Fruit fly (Drosophila melanogaster) whole organism, embryonic: ENCODE results near the gene CG12289.

Experiments used
- Aef1 ChIP-seq: fragments of 200-800 bp; sonication (Bioruptor generic); IDR thresholded peaks from 3 replicates; pipeline ENCODE4 v1.3.6; 2022; ENCODE audit warnings: missing biosample characterization, missing genetic modification characterization
- CG10565 ChIP-seq: fragments of 200-800 bp; sonication (Bioruptor generic); optimal IDR thresholded peaks from 3 replicates; lab custom pipeline; 2016; ENCODE audit warnings: missing biosample characterization, mild to moderate bottlenecking, missing genetic modification characterization
- CG11398 ChIP-seq: fragments of 200-800 bp; sonication (Bioruptor generic); optimal IDR thresholded peaks from 2 replicates; lab custom pipeline; 2016; ENCODE audit warnings: missing biosample characterization, missing genetic modification characterization
- CG13424 ChIP-seq: fragments of 200-800 bp; sonication (Bioruptor generic); optimal IDR thresholded peaks from 2 replicates; lab custom pipeline; 2019; ENCODE audit warnings: missing biosample characterization, mild to moderate bottlenecking, missing genetic modification characterization, moderate library complexity
- CG17568 ChIP-seq: fragments of 200-800 bp; sonication (Bioruptor generic); optimal IDR thresholded peaks from 2 replicates; lab custom pipeline; 2018; ENCODE audit warnings: missing biosample characterization, mild to moderate bottlenecking, missing genetic modification characterization, moderate library complexity
- CG18011 ChIP-seq: fragments of 200-800 bp; sonication (Bioruptor generic); optimal IDR thresholded peaks from 2 replicates; lab custom pipeline; 2017; ENCODE audit warnings: missing biosample characterization, missing genetic modification characterization, mild to moderate bottlenecking, moderate library complexity, missing genotype
- CG18262 ChIP-seq: fragments of 200-800 bp; optimal IDR thresholded peaks from 3 replicates; lab custom pipeline; 2019; ENCODE audit warnings: missing biosample characterization, mild to moderate bottlenecking, missing genetic modification characterization, moderate library complexity
- CG2116 ChIP-seq: fragments of 200-800 bp; sonication (Bioruptor generic); optimal IDR thresholded peaks from 3 replicates; lab custom pipeline; 2018; ENCODE audit warnings: missing biosample characterization, mild to moderate bottlenecking, missing genetic modification characterization
- CG2120 ChIP-seq: fragments of 200-800 bp; sonication (Bioruptor generic); optimal IDR thresholded peaks from 3 replicates; lab custom pipeline; 2016; ENCODE audit warnings: missing biosample characterization, missing genetic modification characterization
- CG2678 ChIP-seq: fragments of 200-800 bp; sonication (Bioruptor generic); optimal IDR thresholded peaks from 3 replicates; lab custom pipeline; 2019; ENCODE audit warnings: missing biosample characterization, mild to moderate bottlenecking, missing genetic modification characterization, moderate library complexity
- CG30431 ChIP-seq: fragments of 200-800 bp; sonication (Bioruptor generic); optimal IDR thresholded peaks from 2 replicates; lab custom pipeline; 2017; ENCODE audit warnings: missing biosample characterization, missing genetic modification characterization
- CG33213 ChIP-seq: fragments of 200-800 bp; sonication (Bioruptor generic); optimal IDR thresholded peaks from 3 replicates; lab custom pipeline; 2016; ENCODE audit warnings: missing biosample characterization, missing genetic modification characterization
- CG34422 ChIP-seq: fragments of 200-800 bp; sonication (Bioruptor generic); IDR thresholded peaks from 3 replicates; pipeline ENCODE4 v1.3.6; 2022; ENCODE audit warnings: missing biosample characterization, missing genetic modification characterization
- CG3838 ChIP-seq: fragments of 200-800 bp; sonication (Bioruptor generic); optimal IDR thresholded peaks from 3 replicates; lab custom pipeline; 2016; ENCODE audit warnings: missing biosample characterization, missing genetic modification characterization
- CG4282 ChIP-seq: fragments of 200-800 bp; sonication (Bioruptor generic); optimal IDR thresholded peaks from 2 replicates; lab custom pipeline; 2016; ENCODE audit warnings: missing biosample characterization, missing genetic modification characterization
- CG6272 ChIP-seq: fragments of 200-800 bp; sonication (Bioruptor generic); IDR thresholded peaks from 2 replicates; pipeline ENCODE4 v1.3.6; 2022; ENCODE audit warnings: missing biosample characterization, missing genetic modification characterization
- CG6654 ChIP-seq: fragments of 200-800 bp; sonication (Bioruptor generic); optimal IDR thresholded peaks from 2 replicates; lab custom pipeline; 2017; ENCODE audit warnings: missing biosample characterization, mild to moderate bottlenecking, missing genetic modification characterization
- CG7786 ChIP-seq: fragments of 200-800 bp; sonication (Bioruptor generic); optimal IDR thresholded peaks from 2 replicates; lab custom pipeline; 2016; ENCODE audit warnings: missing biosample characterization, missing genetic modification characterization
- CG7987 ChIP-seq: fragments of 200-800 bp; sonication (Bioruptor generic); optimal IDR thresholded peaks from 2 replicates; lab custom pipeline; 2018; ENCODE audit warnings: missing biosample characterization, mild to moderate bottlenecking, missing genetic modification characterization, moderate library complexity
- Dll ChIP-seq: fragments of 200-800 bp; sonication (Bioruptor generic); IDR thresholded peaks from 4 replicates; pipeline ENCODE4 v1.3.6; 2022; ENCODE audit warnings: missing biosample characterization, missing genetic modification characterization; ENCODE audit not compliant: partially characterized antibody
- Doc2 ChIP-seq: fragments of 200-800 bp; sonication (Bioruptor generic); IDR thresholded peaks from 2 replicates; pipeline ENCODE4 v1.3.6; 2022; ENCODE audit warnings: missing biosample characterization, missing genetic modification characterization
- Fer3 ChIP-seq: fragments of 200-800 bp; sonication (Bioruptor generic); optimal IDR thresholded peaks from 2 replicates; lab custom pipeline; 2018; ENCODE audit warnings: missing biosample characterization, mild to moderate bottlenecking, missing genetic modification characterization, moderate library complexity
- Gug ChIP-seq: fragments of 200-800 bp; sonication (Bioruptor generic); IDR thresholded peaks from 4 replicates; pipeline ENCODE4 v1.3.6; 2022; ENCODE audit warnings: missing biosample characterization, missing genetic modification characterization
- Oaz ChIP-seq: fragments of 200-800 bp; sonication (Bioruptor generic); IDR thresholded peaks from 2 replicates; pipeline ENCODE4 v1.3.6; 2022; ENCODE audit warnings: missing biosample characterization, missing genetic modification characterization
- Side ChIP-seq: fragments of 200-800 bp; sonication (Bioruptor generic); optimal IDR thresholded peaks from 2 replicates; lab custom pipeline; 2016; ENCODE audit warnings: missing biosample characterization, missing genetic modification characterization
- Sry-β ChIP-seq: fragments of 200-800 bp; sonication (Bioruptor generic); optimal IDR thresholded peaks from 2 replicates; lab custom pipeline; 2018; ENCODE audit warnings: missing biosample characterization, mild to moderate bottlenecking, missing genetic modification characterization, moderate library complexity
- Ssrp ChIP-seq: fragments of 200-800 bp; sonication (Bioruptor generic); optimal IDR thresholded peaks from 2 replicates; lab custom pipeline; 2018; ENCODE audit warnings: missing biosample characterization, mild to moderate bottlenecking, missing genetic modification characterization, moderate library complexity
- ab ChIP-seq: fragments of 200-800 bp; sonication (Bioruptor generic); optimal IDR thresholded peaks from 2 replicates; lab custom pipeline; 2016; ENCODE audit warnings: missing biosample characterization, missing genetic modification characterization
- ash1 ChIP-seq: fragments of 200-800 bp; sonication (Bioruptor generic); optimal IDR thresholded peaks from 2 replicates; lab custom pipeline; 2018; ENCODE audit warnings: missing biosample characterization, mild to moderate bottlenecking, missing genetic modification characterization
- bab2 ChIP-seq: fragments of 200-800 bp; sonication (Bioruptor generic); optimal IDR thresholded peaks from 2 replicates; lab custom pipeline; 2016; ENCODE audit warnings: missing biosample characterization, missing genetic modification characterization
- cato ChIP-seq: fragments of 200-800 bp; sonication (Bioruptor generic); optimal IDR thresholded peaks from 2 replicates; lab custom pipeline; 2016; ENCODE audit warnings: missing biosample characterization, missing genetic modification characterization, borderline replicate concordance
- crp ChIP-seq, 2 experiments: fragments of 200-800 bp; sonication (Bioruptor generic); optimal IDR thresholded peaks; 2 replicates in 1 of 2; 3 replicates in 1 of 2; lab custom pipeline; 2017; ENCODE audit warnings: missing biosample characterization in 2 of 2, missing genetic modification characterization in 2 of 2, mild to moderate bottlenecking in 1 of 2, moderate library complexity in 1 of 2
- dmrt11E ChIP-seq: fragments of 200-800 bp; sonication (Bioruptor generic); optimal IDR thresholded peaks from 3 replicates; lab custom pipeline; 2018; ENCODE audit warnings: missing biosample characterization, mild to moderate bottlenecking, missing genetic modification characterization, moderate library complexity
- fu2 ChIP-seq: fragments of 200-800 bp; sonication (Bioruptor generic); optimal IDR thresholded peaks from 2 replicates; lab custom pipeline; 2016; ENCODE audit warnings: missing biosample characterization, missing genetic modification characterization
- gsb-n ChIP-seq: fragments of 200-800 bp; sonication (Bioruptor generic); optimal IDR thresholded peaks from 3 replicates; lab custom pipeline; 2018; ENCODE audit warnings: missing biosample characterization, mild to moderate bottlenecking, missing genetic modification characterization
- ham ChIP-seq: fragments of 200-800 bp; sonication (Bioruptor generic); IDR thresholded peaks from 2 replicates; pipeline ENCODE4 v1.3.6; 2022; ENCODE audit warnings: missing biosample characterization, missing genetic modification characterization
- kay ChIP-seq: fragments of 200-800 bp; sonication (Bioruptor generic); optimal IDR thresholded peaks from 2 replicates; lab custom pipeline; 2016; ENCODE audit warnings: missing biosample characterization, missing genetic modification characterization
- klu ChIP-seq: fragments of 200-800 bp; sonication (Bioruptor generic); IDR thresholded peaks from 2 replicates; pipeline ENCODE4 v1.3.6; 2022; ENCODE audit warnings: missing biosample characterization, missing genetic modification characterization
- luna ChIP-seq: fragments of 200-800 bp; sonication (Bioruptor generic); optimal IDR thresholded peaks from 2 replicates; lab custom pipeline; 2016; ENCODE audit warnings: missing biosample characterization, missing genetic modification characterization
- nmo ChIP-seq: fragments of 200-800 bp; sonication (Bioruptor generic); optimal IDR thresholded peaks from 2 replicates; lab custom pipeline; 2018; ENCODE audit warnings: missing biosample characterization, mild to moderate bottlenecking, missing genetic modification characterization, moderate library complexity
- pum ChIP-seq: fragments of 200-800 bp; sonication (Bioruptor generic); optimal IDR thresholded peaks from 2 replicates; lab custom pipeline; 2016; ENCODE audit warnings: missing biosample characterization, missing genetic modification characterization
- schlank ChIP-seq: fragments of 200-800 bp; sonication (Bioruptor generic); optimal IDR thresholded peaks from 2 replicates; lab custom pipeline; 2018; ENCODE audit warnings: missing biosample characterization, mild to moderate bottlenecking, missing genetic modification characterization
- sens ChIP-seq: fragments of 200-800 bp; sonication (Bioruptor generic); peaks from one replicate; lab custom pipeline; 2016; ENCODE audit warnings: missing biosample characterization, missing genetic modification characterization
- sisA ChIP-seq: fragments of 200-800 bp; sonication (Bioruptor generic); IDR thresholded peaks from 2 replicates; pipeline ENCODE4 v1.3.6; 2022; ENCODE audit warnings: missing biosample characterization, missing genetic modification characterization
- so ChIP-seq: fragments of 200-800 bp; sonication (Bioruptor generic); IDR thresholded peaks from 3 replicates; pipeline ENCODE4 v1.3.6; 2022; ENCODE audit warnings: missing biosample characterization, missing genetic modification characterization
- sqz ChIP-seq: fragments of 200-800 bp; sonication (Bioruptor generic); optimal IDR thresholded peaks from 3 replicates; lab custom pipeline; 2018; ENCODE audit warnings: missing biosample characterization, mild to moderate bottlenecking, missing genetic modification characterization
- unpg ChIP-seq: fragments of 200-800 bp; sonication (Bioruptor generic); optimal IDR thresholded peaks from 3 replicates; lab custom pipeline; 2018; ENCODE audit warnings: missing biosample characterization, mild to moderate bottlenecking, missing genetic modification characterization, moderate library complexity
- vvl ChIP-seq: fragments of 200-800 bp; sonication (Bioruptor generic); IDR thresholded peaks from 2 replicates; pipeline ENCODE4 v1.3.6; 2022; ENCODE audit warnings: missing biosample characterization, missing genetic modification characterization
- zfh1 ChIP-seq: fragments of 200-800 bp; sonication (Bioruptor generic); IDR thresholded peaks from 3 replicates; pipeline ENCODE4 v1.3.6; 2022; ENCODE audit warnings: missing biosample characterization, missing genetic modification characterization

Gene CG12289

DNA sequence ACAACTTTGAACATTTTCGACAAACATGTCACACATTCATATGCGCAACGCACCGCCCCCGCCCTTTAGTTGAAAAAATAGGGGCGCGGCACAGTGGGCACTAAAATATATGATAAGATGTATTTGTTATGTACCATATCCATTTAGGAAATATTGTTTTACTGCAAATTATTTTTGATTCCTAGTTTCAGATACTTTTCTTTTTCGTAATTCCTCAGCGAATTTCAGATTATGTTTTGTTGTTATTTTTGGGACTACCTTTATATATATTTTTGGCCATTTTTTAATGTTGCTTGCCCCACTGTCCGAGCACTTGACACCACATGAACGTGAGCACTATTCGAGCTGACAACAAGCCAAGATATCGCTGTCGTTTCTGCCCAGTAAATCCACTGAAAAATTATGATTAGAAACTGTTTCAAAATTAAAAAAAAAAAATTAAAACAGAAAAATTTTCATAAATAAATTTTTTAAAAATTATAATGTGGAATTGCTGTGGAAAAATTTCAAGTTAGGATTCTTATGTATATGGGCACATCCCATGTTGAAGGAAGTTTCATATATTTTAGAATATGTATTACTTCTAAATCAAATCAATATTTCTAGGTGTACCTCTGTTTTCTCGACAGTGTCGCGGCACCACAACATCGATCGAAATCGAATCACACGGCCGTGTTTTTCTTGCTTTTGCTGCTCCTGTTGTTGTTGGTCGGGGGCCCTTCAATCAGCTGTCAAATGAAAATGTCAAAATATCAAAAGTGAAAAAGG lies 40.8 kb downstream of the CG12289 start (continued):
- peak; percentile 70 for TF ChIP-seq CG6272 (GFP tag; lab: Robert Waterston, UW)
- TF ChIP-seq CG6654 (GFP tag; lab: Kevin White, UChicago): peak; percentile 77
- TF ChIP-seq gsb-n: peak; percentile 90
- peak; percentile 64 for TF ChIP-seq Sry-β (GFP tag; lab: Kevin White, UChicago)
- TF ChIP-seq vvl (GFP tag; lab: Robert Waterston, UW): peak; percentile 95
- peak; percentile 42; the same call in 1 of the 2 replicates for TF ChIP-seq Doc2 (GFP tag; lab: Robert Waterston, UW)
- TF ChIP-seq luna (GFP tag; lab: Kevin White, UChicago): no peak
- peak; percentile 69 for TF ChIP-seq Oaz (GFP tag; lab: Robert Waterston, UW)
- peak; percentile 72 for TF ChIP-seq Fer3
- TF ChIP-seq CG10565 (GFP tag; lab: Kevin White, UChicago): peak; percentile 60
- TF ChIP-seq CG2120 (GFP tag; lab: Kevin White, UChicago): peak; percentile 63
- peak; percentile 77 for TF ChIP-seq cato (GFP tag; lab: Kevin White, UChicago)
- peak; percentile 61 for TF ChIP-seq CG30431
- peak; percentile 52 for TF ChIP-seq CG2116 (GFP tag; lab: Kevin White, UChicago)
- peak; percentile 71 for TF ChIP-seq ab (GFP tag; lab: Kevin White, UChicago)
- peak; percentile 90 for TF ChIP-seq klu (GFP tag; lab: Robert Waterston, UW)
- TF ChIP-seq dmrt11E (tag; lab: Kevin White, UChicago): peak; percentile 93
- peak in 1 of 2 experiments; percentile 50 for TF ChIP-seq crp (GFP tag; optimal IDR thresholded peaks at IDR 0.05; lab: Kevin White, UChicago)
- peak; percentile 71 for TF ChIP-seq Gug (GFP tag; lab: Robert Waterston, UW)
- TF ChIP-seq CG18262: peak; percentile 97
- TF ChIP-seq bab2 (GFP tag; lab: Kevin White, UChicago): peak; percentile 72
- TF ChIP-seq pum (GFP tag; lab: Kevin White, UChicago): peak; percentile 75
- peak; percentile 45 for TF ChIP-seq Side (GFP tag; lab: Kevin White, UChicago)
- TF ChIP-seq CG4282 (GFP tag; lab: Kevin White, UChicago): peak; percentile 91
- TF ChIP-seq sens (GFP tag; lab: Kevin White, UChicago): peak; percentile 97
- peak; percentile 92 for TF ChIP-seq unpg
- TF ChIP-seq CG17568 (GFP tag; lab: Kevin White, UChicago): peak; percentile 65
- peak; percentile 92 for TF ChIP-seq CG13424 (tag; lab: Kevin White, UChicago)
- TF ChIP-seq CG11398 (GFP tag; lab: Kevin White, UChicago): no peak
- TF ChIP-seq CG7786 (GFP tag; lab: Kevin White, UChicago): peak; percentile 49
- peak; percentile 90 for TF ChIP-seq sisA (GFP tag; lab: Robert Waterston, UW)
- peak; percentile 93 for TF ChIP-seq zfh1 (GFP tag; lab: Robert Waterston, UW)
- peak; percentile 50 for TF ChIP-seq CG3838 (GFP tag; lab: Kevin White, UChicago)
- peak; percentile 23; the same call in 1 of the 4 replicates for TF ChIP-seq Dll (GFP tag; lab: Robert Waterston, UW)
- TF ChIP-seq fu2 (GFP tag; lab: Kevin White, UChicago): peak; percentile 48
- TF ChIP-seq ash1 (GFP tag; lab: Kevin White, UChicago): no peak
- peak; percentile 36 for TF ChIP-seq CG7987 (GFP tag; lab: Kevin White, UChicago)
- peak; percentile 95 for TF ChIP-seq CG2678 (tag; lab: Kevin White, UChicago)
- peak; percentile 96 for TF ChIP-seq nmo (GFP tag; lab: Kevin White, UChicago)
- TF ChIP-seq CG33213 (GFP tag; lab: Kevin White, UChicago): peak; percentile 69
- peak; percentile 89 for TF ChIP-seq CG34422
- peak; percentile 91 for TF ChIP-seq Ssrp (tag; lab: Kevin White, UChicago)
- peak; percentile 86 for TF ChIP-seq Aef1
- peak; percentile 82 for TF ChIP-seq sqz
- peak; percentile 46 for TF ChIP-seq kay (GFP tag; lab: Kevin White, UChicago)
- peak; percentile 90 for TF ChIP-seq so (GFP tag; lab: Robert Waterston, UW)
- no peak for TF ChIP-seq CG18011 (GFP tag; lab: Kevin White, UChicago)
- 0 out of 2 replicates have a peak, but pooled peaks have one; percentile 64 for TF ChIP-seq ham (GFP tag; lab: Robert Waterston, UW)
- TF ChIP-seq schlank (tag; lab: Kevin White, UChicago): no peak
